Fruit fly (Drosophila melanogaster): ENCODE results near the gene CG10184.

Gene CG10184

DNA sequence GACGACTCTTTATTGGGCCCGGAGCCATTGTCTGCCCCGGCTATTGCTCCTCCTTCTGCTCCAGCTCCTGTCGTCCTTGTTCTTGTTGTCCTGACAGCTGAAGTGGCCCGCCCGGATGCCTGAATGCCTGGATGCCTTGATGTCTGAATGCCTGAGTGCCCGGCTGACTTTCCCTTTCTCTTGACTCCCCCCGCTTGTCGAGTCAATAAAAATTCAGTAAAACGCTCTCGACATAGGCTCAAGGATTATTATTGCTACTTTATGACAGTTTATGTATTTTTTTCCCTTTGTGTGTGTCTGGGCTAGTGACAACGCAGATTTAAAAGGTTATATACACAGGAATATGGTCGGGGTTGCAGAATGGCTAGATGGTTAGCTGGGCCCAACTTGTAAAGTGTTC lies 44.5 kb upstream of the CG10184 start:
- TF ChIP-seq Sox102F (GFP tag; optimal IDR thresholded peaks at IDR 0.05) (no peak), pdm3 (GFP tag; optimal IDR thresholded peaks at IDR 0.05) (no peak), OdsH (GFP tag; optimal IDR thresholded peaks at IDR 0.05) (no peak), CG4318 (GFP tag; optimal IDR thresholded peaks at IDR 0.05) (no peak), CG9139 (GFP tag; optimal IDR thresholded peaks at IDR 0.05) (no peak), spab (GFP tag; optimal IDR thresholded peaks at IDR 0.05) (no peak), cyc (GFP tag; optimal IDR thresholded peaks at IDR 0.05) (no peak), CG16779 (tag; optimal IDR thresholded peaks at IDR 0.05) (no peak), salr (GFP tag; optimal IDR thresholded peaks at IDR 0.05) (no peak)

DNA sequence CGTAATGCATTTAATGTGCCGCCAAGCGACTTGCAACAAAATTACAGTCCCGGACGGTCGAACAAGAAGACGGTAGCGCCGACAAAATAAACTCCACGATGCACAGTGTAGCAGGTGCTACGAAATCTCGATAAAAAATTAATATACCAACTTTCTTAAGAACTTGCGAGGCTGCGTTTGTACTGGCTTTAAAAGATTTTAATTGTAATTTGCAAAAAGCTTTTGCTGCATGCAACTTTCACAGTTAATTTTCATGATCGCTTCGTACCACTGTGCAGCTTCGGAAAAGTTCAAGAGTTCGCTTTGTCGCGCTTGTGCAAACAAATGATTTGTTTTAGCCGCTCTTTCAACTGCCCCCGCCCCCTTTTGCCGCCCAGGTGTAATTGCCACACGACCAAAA lies 40.9 kb upstream of the CG10184 start:
- peak; percentile 89 for TF ChIP-seq svp (GFP tag)
- peak; percentile 68 for TF ChIP-seq CG10669 (GFP tag; optimal IDR thresholded peaks at IDR 0.05)
- peak; percentile 80 for TF ChIP-seq Hr39 (GFP tag; optimal IDR thresholded peaks at IDR 0.05)
- peak; percentile 56 for TF ChIP-seq spab (GFP tag; optimal IDR thresholded peaks at IDR 0.05)
- TF ChIP-seq Sox102F (GFP tag; optimal IDR thresholded peaks at IDR 0.05): peak; percentile 73
- TF ChIP-seq CG9139 (GFP tag; optimal IDR thresholded peaks at IDR 0.05): no peak
- no peak for TF ChIP-seq fd85E (GFP tag; optimal IDR thresholded peaks at IDR 0.05)
- peak in 1 of 2 experiments; percentile 11 for TF ChIP-seq ss (GFP tag; optimal IDR thresholded peaks at IDR 0.05)
- peak; percentile 67 for TF ChIP-seq CG7368 (GFP tag; optimal IDR thresholded peaks at IDR 0.05)
- TF ChIP-seq CG11902 (GFP tag; optimal IDR thresholded peaks at IDR 0.05): peak; percentile 67
- TF ChIP-seq CG11762 (GFP tag; optimal IDR thresholded peaks at IDR 0.05; ENCODE audit: insufficient read depth): peak; percentile 70
- TF ChIP-seq achi (GFP tag; optimal IDR thresholded peaks at IDR 0.05): peak; percentile 80
- no peak for TF ChIP-seq Eip93F (GFP tag; optimal IDR thresholded peaks at IDR 0.05)
- peak; percentile 88 for TF ChIP-seq OdsH (GFP tag; optimal IDR thresholded peaks at IDR 0.05)
- peak; percentile 63 for TF ChIP-seq CG8319 (GFP tag; optimal IDR thresholded peaks at IDR 0.05)
- peak; percentile 40 for TF ChIP-seq CG6808 (GFP tag; optimal IDR thresholded peaks at IDR 0.05)
- TF ChIP-seq Hr4 (GFP tag; optimal IDR thresholded peaks at IDR 0.05): peak; percentile 92
- TF ChIP-seq CG3032 (tag; optimal IDR thresholded peaks at IDR 0.05): peak; percentile 46
- TF ChIP-seq CG15336 (GFP tag; IDR thresholded peaks at IDR 0.05): peak; percentile 94
- TF ChIP-seq CG3919 (GFP tag; optimal IDR thresholded peaks at IDR 0.05): peak; percentile 87
- TF ChIP-seq CG10631 (GFP tag; optimal IDR thresholded peaks at IDR 0.05): peak; percentile 61
- no peak for TF ChIP-seq CG6854 (GFP tag; optimal IDR thresholded peaks at IDR 0.05)
- TF ChIP-seq CG6276 (GFP tag; optimal IDR thresholded peaks at IDR 0.05): peak; percentile 88
- TF ChIP-seq cyc (GFP tag; optimal IDR thresholded peaks at IDR 0.05): peak; percentile 72
- peak; percentile 70 for TF ChIP-seq esn (GFP tag; optimal IDR thresholded peaks at IDR 0.05)
- peak; percentile 74 for TF ChIP-seq topi (GFP tag; optimal IDR thresholded peaks at IDR 0.05)
- TF ChIP-seq Eip75B (GFP tag; optimal IDR thresholded peaks at IDR 0.05): peak; percentile 76
- peak; percentile 80 for TF ChIP-seq Gug (GFP tag; IDR thresholded peaks at IDR 0.05)
- peak; percentile 62 for TF ChIP-seq CG8632 (GFP tag; optimal IDR thresholded peaks at IDR 0.05)
- peak; percentile 93 for TF ChIP-seq Eip78C (GFP tag)
- peak; percentile 88 for TF ChIP-seq CG32006 (GFP tag; optimal IDR thresholded peaks at IDR 0.05)
- peak; percentile 53 to 61 for TF ChIP-seq salr (GFP tag; optimal IDR thresholded peaks at IDR 0.05)
- TF ChIP-seq CG16779 (tag; optimal IDR thresholded peaks at IDR 0.05): peak; percentile 18
- peak; percentile 36 for TF ChIP-seq vri (GFP tag; optimal IDR thresholded peaks at IDR 0.05)
- peak; percentile 65 for TF ChIP-seq CG6792 (GFP tag; optimal IDR thresholded peaks at IDR 0.05)
- peak; percentile 40 for TF ChIP-seq fd59A (GFP tag; optimal IDR thresholded peaks at IDR 0.05)
- peak; percentile 84 for TF ChIP-seq pdm3 (GFP tag; optimal IDR thresholded peaks at IDR 0.05)
- peak; percentile 48 for TF ChIP-seq dsx (GFP tag; optimal IDR thresholded peaks at IDR 0.05; ENCODE audit: poor library complexity, severe bottlenecking)
- TF ChIP-seq Blimp-1 (GFP tag; optimal IDR thresholded peaks at IDR 0.05): no peak
- TF ChIP-seq Smox (GFP tag; optimal IDR thresholded peaks at IDR 0.05): peak; percentile 66
- no peak for TF ChIP-seq fkh (GFP tag; optimal IDR thresholded peaks at IDR 0.05)
- TF ChIP-seq CG11294 (GFP tag; IDR thresholded peaks at IDR 0.05): peak; percentile 79; the same call in 1 of the 2 replicates
- peak; percentile 49 for TF ChIP-seq CG1621 (tag; optimal IDR thresholded peaks at IDR 0.05)
- TF ChIP-seq Ets21C (GFP tag; optimal IDR thresholded peaks at IDR 0.05): peak; percentile 68
- TF ChIP-seq acj6 (GFP tag; optimal IDR thresholded peaks at IDR 0.05): peak; percentile 84
- peak; percentile 86 for TF ChIP-seq net (GFP tag; optimal IDR thresholded peaks at IDR 0.05)
- TF ChIP-seq Lpt (GFP tag; optimal IDR thresholded peaks at IDR 0.05): peak; percentile 81

Data from whole organism, prepupa.